Worm (Caenorhabditis elegans) whole organism, L3 larva: ENCODE data around the gene D1022.4.
"Not testable (repeated sequence)": the region's sequence is repeated elsewhere in the genome, so short reads cannot be mapped to it uniquely, and the experiment has no call there.

Experiments
- aly-2 ChIP-seq: fragments of 150-350 bp; optimal IDR thresholded peaks from 2 replicates; lab custom pipeline; 2014; ENCODE audit warnings: missing biosample characterization, missing genetic modification characterization
- ama-1 ChIP-seq: fragments of 150-350 bp; optimal IDR thresholded peaks from 2 replicates; lab custom pipeline; 2018
- ceh-16 ChIP-seq: sonication (generic microtip); optimal IDR thresholded peaks from 2 replicates; lab custom pipeline; 2017; ENCODE audit warnings: missing biosample characterization, missing genetic modification characterization
- ceh-28 ChIP-seq: fragments of 150-350 bp; optimal IDR thresholded peaks from 2 replicates; lab custom pipeline; 2014; ENCODE audit warnings: missing biosample characterization, missing genetic modification reagents, missing genetic modification characterization
- daf-12 ChIP-seq: fragments of 150-350 bp; optimal IDR thresholded peaks from 2 replicates; lab custom pipeline; 2014; ENCODE audit warnings: missing biosample characterization, missing genetic modification reagents, missing genetic modification characterization
- elt-1 ChIP-seq: fragments of 150-350 bp; optimal IDR thresholded peaks from 2 replicates; lab custom pipeline; 2014; ENCODE audit warnings: missing biosample characterization, missing genetic modification characterization
- elt-2 ChIP-seq: sonication (generic microtip); optimal IDR thresholded peaks from 2 replicates; lab custom pipeline; 2016; ENCODE audit warnings: missing genetic modification reagents, mild to moderate bottlenecking, missing genetic modification characterization, missing compliant biosample characterization
- elt-3 ChIP-seq, 3 experiments: fragments of 150-350 bp in 1 of 3; sonication (generic microtip) in 2 of 3; optimal IDR thresholded peaks; 2 replicates in 2 of 3; 4 replicates in 1 of 3; lab custom pipeline; 2014 to 2017; ENCODE audit warnings: missing biosample characterization in 3 of 3, missing genetic modification characterization in 3 of 3
- eor-1 ChIP-seq, 2 experiments: fragments of 150-350 bp; optimal IDR thresholded peaks; 2 replicates each; lab custom pipeline; 2014 to 2018; ENCODE audit warnings: missing biosample characterization in 2 of 2, missing genetic modification characterization in 2 of 2
- hmg-11 ChIP-seq: sonication (generic microtip); optimal IDR thresholded peaks from 2 replicates; lab custom pipeline; 2016; ENCODE audit warnings: missing genetic modification characterization, missing compliant biosample characterization
- jun-1 ChIP-seq: fragments of 150-350 bp; optimal IDR thresholded peaks from 2 replicates; lab custom pipeline; 2014; ENCODE audit warnings: missing biosample characterization, missing genetic modification reagents, missing genetic modification characterization
- lin-15B ChIP-seq: fragments of 150-350 bp; optimal IDR thresholded peaks from 2 replicates; lab custom pipeline; 2014; ENCODE audit warnings: missing biosample characterization, missing genetic modification characterization
- lin-39 ChIP-seq: fragments of 150-350 bp; optimal IDR thresholded peaks from 2 replicates; lab custom pipeline; 2018; ENCODE audit warnings: missing biosample characterization, missing genetic modification reagents, missing genetic modification characterization
- mdl-1 ChIP-seq: fragments of 150-350 bp; optimal IDR thresholded peaks from 2 replicates; lab custom pipeline; 2014; ENCODE audit warnings: missing biosample characterization, missing genetic modification characterization
- mml-1 ChIP-seq: fragments of 150-350 bp; sonication (generic microtip); optimal IDR thresholded peaks from 3 replicates; lab custom pipeline; 2014; ENCODE audit warnings: missing biosample characterization, missing genetic modification characterization
- nfya-1 ChIP-seq: sonication (generic microtip); optimal IDR thresholded peaks from 2 replicates; lab custom pipeline; 2017; ENCODE audit warnings: missing genetic modification characterization, mild to moderate bottlenecking, missing compliant biosample characterization, antibody characterized with exemption, moderate library complexity; ENCODE audit not compliant: insufficient read depth
- nhr-11 ChIP-seq: fragments of 150-350 bp; optimal IDR thresholded peaks from 2 replicates; lab custom pipeline; 2014; ENCODE audit warnings: missing biosample characterization, missing genetic modification characterization
- nhr-23 ChIP-seq: fragments of 150-350 bp; optimal IDR thresholded peaks from 2 replicates; lab custom pipeline; 2014; ENCODE audit warnings: missing biosample characterization, missing genetic modification reagents, missing genetic modification characterization
- nhr-237 ChIP-seq: fragments of 150-350 bp; optimal IDR thresholded peaks from 2 replicates; lab custom pipeline; 2014; ENCODE audit warnings: missing biosample characterization, missing genetic modification characterization
- nhr-25 ChIP-seq: sonication (generic microtip); optimal IDR thresholded peaks from 2 replicates; lab custom pipeline; 2017; ENCODE audit warnings: missing biosample characterization, missing genetic modification characterization
- nhr-28 ChIP-seq: fragments of 150-350 bp; optimal IDR thresholded peaks from 2 replicates; lab custom pipeline; 2014; ENCODE audit warnings: missing biosample characterization, missing genetic modification characterization
- nhr-43 ChIP-seq: sonication (generic microtip); optimal IDR thresholded peaks from 2 replicates; lab custom pipeline; 2016; ENCODE audit warnings: mild to moderate bottlenecking, missing genetic modification characterization, missing compliant biosample characterization; ENCODE audit not compliant: poor library complexity, severe bottlenecking
- nhr-77 ChIP-seq: fragments of 150-350 bp; optimal IDR thresholded peaks from 2 replicates; lab custom pipeline; 2014; ENCODE audit warnings: missing biosample characterization, missing genetic modification characterization
- pqm-1 ChIP-seq: fragments of 150-350 bp; optimal IDR thresholded peaks from 2 replicates; lab custom pipeline; 2017; ENCODE audit warnings: missing biosample characterization, missing genetic modification characterization, inconsistent platforms
- sea-2 ChIP-seq: fragments of 150-350 bp; sonication (generic microtip); optimal IDR thresholded peaks from 4 replicates; lab custom pipeline; 2014; ENCODE audit warnings: missing biosample characterization, missing genetic modification reagents, missing genetic modification characterization
- skn-1 ChIP-seq: fragments of 150-350 bp; optimal IDR thresholded peaks from 2 replicates; lab custom pipeline; 2014; ENCODE audit warnings: missing biosample characterization, missing genetic modification characterization
- unc-39 ChIP-seq: sonication (generic microtip); optimal IDR thresholded peaks from 4 replicates; lab custom pipeline; 2017; ENCODE audit warnings: missing biosample characterization, missing genetic modification characterization
- ztf-4 ChIP-seq: fragments of 150-350 bp; optimal IDR thresholded peaks from 2 replicates; lab custom pipeline; 2014; ENCODE audit warnings: missing biosample characterization, missing genetic modification characterization

The D1022.4 gene

DNA sequence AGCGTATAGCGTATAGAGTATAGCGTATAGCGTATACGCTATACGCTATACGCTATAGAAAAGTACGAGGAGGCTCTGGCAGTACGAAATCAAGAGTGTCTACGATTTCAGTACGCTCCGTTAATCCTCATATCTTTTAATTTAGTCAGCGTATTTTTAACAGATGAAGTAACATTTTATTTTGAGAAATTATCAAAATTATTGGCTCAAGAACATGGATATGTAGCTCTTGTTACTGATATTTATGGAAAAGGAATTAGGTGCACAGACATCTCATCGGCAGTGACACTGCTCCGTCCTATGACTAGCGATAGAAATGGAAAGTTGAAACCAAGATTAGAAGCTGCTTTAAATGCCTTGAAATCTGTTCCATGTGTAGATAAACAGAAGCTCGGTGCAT, 22.1 kb downstream of the D1022.4 start, which contains the start of gene K02A2.1:
K02A2.1 (plus strand) TSS at position 301 of the 400 bp plus-strand sequence.
- TF ChIP-seq sea-2 (GFP tag; lab: Kevin White, UChicago); ama-1 (lab: Kevin White, UChicago); nhr-43 (tag; lab: Kevin White, UChicago): not testable (repeated sequence)

- TF ChIP-seq elt-2 (tag; lab: Kevin White, UChicago) (no peak), ceh-28 (no peak), ztf-4 (tag; lab: Kevin White, UChicago) (no peak), skn-1 (tag; lab: Kevin White, UChicago) (no peak), mdl-1 (tag; lab: Kevin White, UChicago) (no peak), nhr-23 (no peak), jun-1 (tag; lab: Kevin White, UChicago) (no peak), aly-2 (no peak), nhr-237 (tag; lab: Kevin White, UChicago) (no peak)
These were observed 22.9 kb downstream of the D1022.4 start, which contains the start of gene kcc-3 for ce11 chrII:7434182-7434581. Gene kcc-3 (minus strand): TSS chrII:7434282.

- no peak for TF ChIP-seq jun-1 (tag; lab: Kevin White, UChicago)
- TF ChIP-seq elt-2 (tag; lab: Kevin White, UChicago), result no peak
- no peak for TF ChIP-seq aly-2
- TF ChIP-seq lin-15B (tag; lab: Kevin White, UChicago), result no peak
- TF ChIP-seq hmg-11 (tag; lab: Kevin White, UChicago), result no peak
- TF ChIP-seq mdl-1 (tag; lab: Kevin White, UChicago), result no peak
- TF ChIP-seq, all 47 proteins: peak for 0
These were observed 24.8 kb downstream of the D1022.4 start, which contains the start of gene srd-54 for ce11 chrII:7432327-7432726. Gene srd-54 (plus strand): TSS chrII:7432627.

DNA sequence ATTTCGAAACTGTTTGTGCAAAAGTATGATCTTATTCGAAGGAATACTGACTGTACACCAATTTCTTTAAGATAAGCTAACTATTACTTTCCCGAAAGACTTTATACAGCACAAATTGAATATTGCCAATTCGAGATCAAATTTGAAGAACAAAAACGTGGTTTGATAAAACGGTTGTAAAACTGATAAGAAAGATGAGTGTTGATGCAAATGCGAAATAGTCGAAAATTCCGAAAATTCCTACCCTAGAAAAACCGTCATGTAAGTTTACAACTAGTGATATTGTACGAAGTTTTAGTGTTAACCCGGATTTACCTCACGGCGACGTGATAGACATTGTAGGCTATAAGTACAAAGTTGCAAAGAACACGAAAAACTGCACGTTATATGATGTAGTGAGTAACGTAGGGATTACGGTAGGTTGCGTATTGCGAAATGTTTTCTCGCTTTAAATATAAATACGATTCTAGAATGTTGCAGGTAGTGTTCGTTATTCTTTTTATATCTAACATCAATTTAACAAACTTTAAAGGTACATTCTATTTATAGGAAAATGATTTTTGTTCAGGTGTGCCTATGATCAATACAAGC, 36.2 kb downstream of the D1022.4 start:
- TF ChIP-seq elt-2 (tag; lab: Kevin White, UChicago) (peak; percentile 81), mml-1 (tag; lab: Kevin White, UChicago) (no peak), pqm-1 (tag; lab: Kevin White, UChicago) (peak; percentile 16), jun-1 (tag; lab: Kevin White, UChicago) (peak; percentile 31), daf-12 (tag; lab: Kevin White, UChicago) (no peak), nhr-11 (tag; lab: Kevin White, UChicago) (peak; percentile 18)

- TF ChIP-seq lin-15B (tag; lab: Kevin White, UChicago) (no peak), elt-1 (tag; lab: Kevin White, UChicago) (no peak), nfya-1 (tag; lab: Kevin White, UChicago) (no peak), unc-39 (no peak), elt-2 (tag; lab: Kevin White, UChicago) (peak; percentile 73), nhr-11 (tag; lab: Kevin White, UChicago) (no peak)
- TF ChIP-seq, all 47 proteins: peak for 1
These were observed 36.9 kb downstream of the D1022.4 start for ce11 chrII:7420157-7420556.

- no peak for TF ChIP-seq aly-2
- TF ChIP-seq lin-39 (tag; lab: Kevin White, UChicago), result peak; percentile 27
- TF ChIP-seq, all 47 proteins: peak for 1
These were observed 37.5 kb downstream of the D1022.4 start for ce11 chrII:7419563-7419962.

DNA sequence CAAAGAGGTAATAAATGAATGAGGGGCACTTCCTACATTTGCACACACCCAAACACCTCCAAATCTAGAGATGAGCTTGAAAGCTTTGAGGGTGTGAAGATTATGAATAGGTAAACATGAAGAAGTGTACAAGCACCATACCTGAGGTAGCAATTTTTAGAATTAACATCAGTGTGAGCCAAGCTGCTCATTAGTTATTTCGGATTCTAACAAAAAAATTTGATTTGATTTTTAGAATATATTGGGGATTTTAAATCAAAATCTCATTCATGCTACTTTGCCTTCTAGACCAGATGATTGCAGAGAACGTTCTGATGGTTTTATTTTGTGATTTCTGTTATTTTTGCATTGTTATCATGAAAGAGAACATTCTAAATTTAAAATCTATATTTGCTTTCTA, 43.3 kb downstream of the D1022.4 start:
- TF ChIP-seq ceh-16 (tag; lab: Kevin White, UChicago), result no peak
- TF ChIP-seq nhr-28, result no peak
- no peak for TF ChIP-seq skn-1 (tag; lab: Kevin White, UChicago)

- TF ChIP-seq nhr-23 (peak; percentile 31), elt-3 (tag; optimal IDR thresholded peaks at IDR 0.05; lab: Kevin White, UChicago) (peak in 2 of 3 experiments; percentile 57 to 83), nhr-77 (no peak), eor-1 (tag; optimal IDR thresholded peaks at IDR 0.05; lab: Kevin White, UChicago) (no peak), lin-15B (tag; lab: Kevin White, UChicago) (no peak), nhr-43 (tag; lab: Kevin White, UChicago) (peak; percentile 44), nhr-25 (tag; lab: Kevin White, UChicago) (peak; percentile 43)
These were observed 43.8 kb downstream of the D1022.4 start for ce11 chrII:7413275-7413674.
